Worm (Caenorhabditis elegans) whole organism, early embryonic: ENCODE data around the gene F54D5.4.

Experiments used
- F13C5.2 ChIP-seq: sonication (generic microtip); optimal IDR thresholded peaks from 2 replicates; lab custom pipeline; 2017; ENCODE audit warnings: mild to moderate bottlenecking, missing genetic modification characterization, inconsistent platforms, missing compliant biosample characterization
- ceh-13 ChIP-seq: fragments of 200-800 bp; sonication (Bioruptor generic); optimal IDR thresholded peaks from 2 replicates; lab custom pipeline; 2018; ENCODE audit warnings: mild to moderate bottlenecking, missing genetic modification characterization, missing compliant biosample characterization
- scrt-1 ChIP-seq: fragments of 200-800 bp; sonication (Bioruptor generic); IDR thresholded peaks from 2 replicates; pipeline ENCODE4 v1.3.6; 2022; ENCODE audit warnings: missing genetic modification characterization, missing compliant biosample characterization

DNA sequence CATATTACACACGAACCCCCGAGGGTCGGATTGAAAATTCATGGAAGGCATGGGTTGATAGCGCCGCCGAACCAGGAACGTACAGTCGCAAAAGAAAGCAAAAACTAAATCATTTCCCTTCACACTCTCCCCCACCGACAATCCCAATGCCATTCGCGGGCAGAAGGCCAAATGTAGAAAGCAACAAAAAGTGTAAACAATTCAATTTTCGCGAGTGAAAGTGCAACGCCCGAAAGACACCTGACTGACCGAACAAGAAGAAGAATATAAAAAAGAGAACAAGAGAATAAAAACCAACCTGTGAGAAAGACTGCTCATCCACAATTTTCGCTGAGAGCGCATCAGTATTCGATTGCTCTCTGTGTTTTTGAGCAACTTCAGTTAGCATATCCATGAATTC, 48.1 kb downstream of the F54D5.4 start:
- no peak for TF ChIP-seq scrt-1 (GFP tag; lab: Robert Waterston, UW)
- TF ChIP-seq ceh-13 (GFP tag; lab: Kevin White, UChicago) = no peak
- no peak for TF ChIP-seq F13C5.2 (tag; lab: Kevin White, UChicago)
